Worm (Caenorhabditis elegans): ENCODE results near the gene josd-1.

- no peak for TF ChIP-seq pqm-1 (tag; optimal IDR thresholded peaks at IDR 0.05)
- TF ChIP-seq ceh-22 (tag; optimal IDR thresholded peaks at IDR 0.05) = no peak
- no peak for TF ChIP-seq Y22D7AL.16 (tag; optimal IDR thresholded peaks at IDR 0.05)
- TF ChIP-seq dmd-4 (tag; optimal IDR thresholded peaks at IDR 0.05; ENCODE audit: borderline replicate concordance) = no peak
- TF ChIP-seq dve-1 (tag; optimal IDR thresholded peaks at IDR 0.05) = no peak
- no peak for TF ChIP-seq ahr-1 (tag; optimal IDR thresholded peaks at IDR 0.05)
Observed at ce11 chrIII:2800743-2801142, 35.7 kb upstream of the josd-1 start.
